Fruit fly (Drosophila melanogaster): Measurements from ENCODE around the gene CG1172.

DNA sequence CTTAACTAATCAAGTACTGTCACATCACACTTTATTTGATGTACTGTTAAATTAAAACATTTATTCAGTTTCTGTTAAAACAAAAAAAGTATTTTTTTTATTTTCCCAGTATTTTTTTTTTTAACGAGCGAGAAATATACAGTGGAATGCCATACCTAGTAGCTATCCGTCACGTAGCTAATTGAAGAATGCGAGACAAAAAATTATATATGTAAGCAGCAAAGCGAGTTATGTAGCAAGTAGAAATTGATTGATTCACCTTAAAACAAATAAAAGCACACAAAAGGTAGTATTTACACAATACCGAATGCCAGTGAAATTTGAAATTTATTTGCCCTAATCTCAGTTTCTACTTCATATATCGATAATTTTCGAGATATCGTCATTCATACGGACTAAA is 45.0 kb downstream of the CG1172 start:
- no peak for TF ChIP-seq CTCF (optimal IDR thresholded peaks at IDR 0.05)
- no peak for TF ChIP-seq CG8478 (optimal IDR thresholded peaks at IDR 0.05)
